Worm (Caenorhabditis elegans) whole organism, L1 larva: ENCODE results near the gene gly-5.

Experiments used
- C04F5.9 ChIP-seq: sonication (generic microtip); optimal IDR thresholded peaks from 2 replicates; lab custom pipeline; 2016; ENCODE audit warnings: missing genetic modification characterization, missing compliant biosample characterization
- Y116A8C.19 ChIP-seq: sonication (generic microtip); optimal IDR thresholded peaks from 2 replicates; lab custom pipeline; 2016; ENCODE audit warnings: missing compliant biosample characterization, missing genetic modification characterization, borderline replicate concordance
- ama-1 ChIP-seq: fragments of 150-350 bp; optimal IDR thresholded peaks from 2 replicates; lab custom pipeline; 2014
- ceh-63 ChIP-seq: fragments of 200-800 bp; sonication (Bioruptor generic); optimal IDR thresholded peaks from 2 replicates; lab custom pipeline; 2018; ENCODE audit warnings: mild to moderate bottlenecking, missing genetic modification characterization, missing compliant biosample characterization
- ceh-82 ChIP-seq, 3 experiments: fragments of 150-350 bp in 1 of 3; sonication (generic microtip) in 2 of 3; optimal IDR thresholded peaks; 2 replicates each; lab custom pipeline; 2014 to 2017; ENCODE audit warnings: missing biosample characterization in 3 of 3, missing genetic modification characterization in 3 of 3
- ceh-90 ChIP-seq: sonication (generic microtip); optimal IDR thresholded peaks from 2 replicates; lab custom pipeline; 2016; ENCODE audit warnings: missing genetic modification characterization, missing compliant biosample characterization
- dpl-1 ChIP-seq, 3 experiments: fragments of 150-350 bp in 2 of 3; sonication (generic microtip) in 1 of 3; optimal IDR thresholded peaks; 2 replicates each; lab custom pipeline; 2014 to 2017; ENCODE audit warnings: missing biosample characterization in 3 of 3, missing genetic modification characterization in 3 of 3, missing genetic modification reagents in 3 of 3
- dsc-1 ChIP-seq: sonication (generic microtip); optimal IDR thresholded peaks from 2 replicates; lab custom pipeline; 2016; ENCODE audit warnings: mild to moderate bottlenecking, missing genetic modification characterization, missing compliant biosample characterization
- efl-1 ChIP-seq, 4 experiments: fragments of 150-350 bp; optimal IDR thresholded peaks in 3 of 4; peaks in 1 of 4; 1 replicate in 1 of 4; 2 replicates in 3 of 4; lab custom pipeline; 2014; ENCODE audit warnings: missing biosample characterization in 2 of 4, missing genetic modification characterization in 2 of 4, missing genetic modification reagents in 2 of 4
- efl-3 ChIP-seq: fragments of 200-800 bp; sonication (Bioruptor generic); optimal IDR thresholded peaks from 2 replicates; lab custom pipeline; 2018; ENCODE audit warnings: mild to moderate bottlenecking, missing genetic modification characterization, missing compliant biosample characterization
- elt-2 ChIP-seq: sonication (generic microtip); optimal IDR thresholded peaks from 2 replicates; lab custom pipeline; 2016; ENCODE audit warnings: missing genetic modification characterization, mild to moderate bottlenecking, inconsistent platforms, missing compliant biosample characterization, missing genetic modification reagents
- elt-3 ChIP-seq, 6 experiments: fragments of 150-350 bp in 1 of 6; sonication (generic microtip); optimal IDR thresholded peaks; 2 replicates each; lab custom pipeline; 2017 to 2018; ENCODE audit warnings: missing biosample characterization in 6 of 6, missing genetic modification characterization in 6 of 6, inconsistent platforms in 1 of 6
- fkh-4 ChIP-seq: sonication (generic microtip); optimal IDR thresholded peaks from 2 replicates; lab custom pipeline; 2016; ENCODE audit warnings: missing compliant biosample characterization, missing genetic modification characterization, borderline replicate concordance
- fkh-8 ChIP-seq: sonication (generic microtip); optimal IDR thresholded peaks from 2 replicates; lab custom pipeline; 2016; ENCODE audit warnings: mild to moderate bottlenecking, missing genetic modification characterization, missing compliant biosample characterization
- irx-1 ChIP-seq: sonication (generic microtip); optimal IDR thresholded peaks from 2 replicates; lab custom pipeline; 2016; ENCODE audit warnings: missing genetic modification characterization, missing compliant biosample characterization
- isw-1 ChIP-seq: fragments of 200-800 bp; sonication (Bioruptor generic); IDR thresholded peaks from 2 replicates; pipeline ENCODE4 v1.3.6; 2022; ENCODE audit warnings: missing genetic modification characterization, missing compliant biosample characterization
- lin-13 ChIP-seq: fragments of 150-350 bp; optimal IDR thresholded peaks from 2 replicates; lab custom pipeline; 2014; ENCODE audit warnings: missing biosample characterization, missing genetic modification reagents, missing genetic modification characterization
- lin-35 ChIP-seq, 2 experiments: fragments of 150-350 bp; optimal IDR thresholded peaks; 2 replicates each; lab custom pipeline; 2014; ENCODE audit warnings: missing biosample characterization in 2 of 2, missing genetic modification characterization in 2 of 2, missing genetic modification reagents in 2 of 2
- nhr-71 ChIP-seq: sonication (generic microtip); optimal IDR thresholded peaks from 2 replicates; lab custom pipeline; 2016; ENCODE audit warnings: mild to moderate bottlenecking, missing genetic modification characterization, moderate library complexity, missing compliant biosample characterization
- nhr-77 ChIP-seq: fragments of 150-350 bp; optimal IDR thresholded peaks from 2 replicates; lab custom pipeline; 2014; ENCODE audit warnings: missing biosample characterization, missing genetic modification characterization
- nhr-85 ChIP-seq: sonication (generic microtip); peaks from one replicate; lab custom pipeline; 2016; ENCODE audit warnings: missing genetic modification characterization, inconsistent platforms, missing compliant biosample characterization
- nhr-90 ChIP-seq: sonication (generic microtip); optimal IDR thresholded peaks from 2 replicates; lab custom pipeline; 2016; ENCODE audit warnings: mild to moderate bottlenecking, missing genetic modification characterization, missing compliant biosample characterization; ENCODE audit not compliant: poor library complexity
- pqm-1 ChIP-seq: sonication (generic microtip); optimal IDR thresholded peaks from 3 replicates; lab custom pipeline; 2017; ENCODE audit warnings: missing biosample characterization, missing genetic modification characterization
- snpc-4 ChIP-seq: fragments of 150-350 bp; optimal IDR thresholded peaks from 2 replicates; lab custom pipeline; 2014; ENCODE audit warnings: missing biosample characterization, missing genetic modification characterization
- snu-23 ChIP-seq: sonication (generic microtip); optimal IDR thresholded peaks from 2 replicates; lab custom pipeline; 2016; ENCODE audit warnings: missing genetic modification characterization, missing compliant biosample characterization
- sptf-1 ChIP-seq: fragments of 150-350 bp; optimal IDR thresholded peaks from 2 replicates; lab custom pipeline; 2014; ENCODE audit warnings: missing biosample characterization, missing genetic modification characterization
- sup-37 ChIP-seq: fragments of 200-800 bp; sonication (Bioruptor generic); optimal IDR thresholded peaks from 2 replicates; lab custom pipeline; 2018; ENCODE audit warnings: mild to moderate bottlenecking, missing genetic modification characterization, missing compliant biosample characterization
- swsn-7 ChIP-seq: sonication (generic microtip); optimal IDR thresholded peaks from 2 replicates; lab custom pipeline; 2016; ENCODE audit warnings: missing genetic modification characterization, missing compliant biosample characterization
- tlp-1 ChIP-seq: fragments of 150-350 bp; optimal IDR thresholded peaks from 2 replicates; lab custom pipeline; 2014; ENCODE audit warnings: missing biosample characterization, missing genetic modification characterization
- unc-30 ChIP-seq: sonication (generic microtip); optimal IDR thresholded peaks from 2 replicates; lab custom pipeline; 2017; ENCODE audit warnings: missing biosample characterization, missing genetic modification characterization
- unc-86 ChIP-seq: sonication (generic microtip); optimal IDR thresholded peaks from 2 replicates; lab custom pipeline; 2016; ENCODE audit warnings: missing genetic modification characterization, missing compliant biosample characterization
- vab-15 ChIP-seq: sonication (generic microtip); optimal IDR thresholded peaks from 2 replicates; lab custom pipeline; 2017; ENCODE audit warnings: missing genotype, mild to moderate bottlenecking, missing genetic modification characterization, missing compliant biosample characterization
- zag-1 ChIP-seq: fragments of 150-350 bp; optimal IDR thresholded peaks from 2 replicates; lab custom pipeline; 2014; ENCODE audit warnings: missing biosample characterization, missing genetic modification characterization
- ztf-4 ChIP-seq: fragments of 150-350 bp; optimal IDR thresholded peaks from 2 replicates; lab custom pipeline; 2014; ENCODE audit warnings: missing biosample characterization, missing genetic modification characterization

The gly-5 gene

ce11 chrIII:13201079-13201478, 13.9 kb downstream of the gly-5 start:
- peak; percentile 47 for TF ChIP-seq nhr-85
- no peak for TF ChIP-seq unc-86 (tag; lab: Kevin White, UChicago)

- TF ChIP-seq sptf-1 (tag; lab: Kevin White, UChicago) = no peak
- TF ChIP-seq dsc-1 (tag; lab: Kevin White, UChicago) = no peak
- no peak for TF ChIP-seq efl-1 (optimal IDR thresholded peaks at IDR 0.05; lab: Kevin White, UChicago)
- no peak for TF ChIP-seq efl-1 (GFP tag; optimal IDR thresholded peaks at IDR 0.05 in 1 of 2; lab: Kevin White, UChicago)
- TF ChIP-seq tlp-1 (tag; lab: Kevin White, UChicago) = no peak
- TF ChIP-seq elt-3 (tag; optimal IDR thresholded peaks at IDR 0.05; lab: Kevin White, UChicago) = no peak
- no peak for TF ChIP-seq zag-1 (tag; lab: Kevin White, UChicago)
- no peak for TF ChIP-seq isw-1 (GFP tag; lab: Robert Waterston, UW)
- no peak for TF ChIP-seq sup-37 (GFP tag; lab: Kevin White, UChicago)
- TF ChIP-seq unc-30 (tag; lab: Kevin White, UChicago) = no peak
- TF ChIP-seq nhr-77 (tag; lab: Kevin White, UChicago) = no peak
- no peak for TF ChIP-seq irx-1 (tag; lab: Kevin White, UChicago)
These were observed 14.7 kb downstream of the gly-5 start for ce11 chrIII:13201901-13202300.

- TF ChIP-seq efl-1 (optimal IDR thresholded peaks at IDR 0.05; lab: Kevin White, UChicago) = no peak
- peak in 1 of 2 experiments; percentile 31 for TF ChIP-seq efl-1 (GFP tag; optimal IDR thresholded peaks at IDR 0.05 in 1 of 2; lab: Kevin White, UChicago)
- no peak for TF ChIP-seq nhr-71 (tag; lab: Kevin White, UChicago)
- TF ChIP-seq ceh-63 (GFP tag; lab: Kevin White, UChicago) = no peak
- no peak for TF ChIP-seq vab-15
These were observed 17.5 kb downstream of the gly-5 start, which contains the start of gene Y39E4B.11 for ce11 chrIII:13204682-13205081. Gene Y39E4B.11 (plus strand): TSS chrIII:13204982.

ce11 chrIII:13208978-13209377, 21.8 kb downstream of the gly-5 start:
- TF ChIP-seq isw-1 (GFP tag; lab: Robert Waterston, UW) = no peak
- TF ChIP-seq swsn-7 (tag; lab: Kevin White, UChicago) = no peak
- TF ChIP-seq elt-2 (tag; lab: Kevin White, UChicago) = no peak
- TF ChIP-seq lin-35 (GFP tag; optimal IDR thresholded peaks at IDR 0.05; lab: Kevin White, UChicago) = no peak
- TF ChIP-seq ztf-4 (tag; lab: Kevin White, UChicago) = no peak
- no peak for TF ChIP-seq nhr-90 (tag; lab: Kevin White, UChicago)
- no peak for TF ChIP-seq snpc-4 (tag; lab: Kevin White, UChicago)
- TF ChIP-seq dpl-1 (GFP tag; optimal IDR thresholded peaks at IDR 0.05; lab: Kevin White, UChicago) = no peak
- no peak for TF ChIP-seq Y116A8C.19
- no peak for TF ChIP-seq ceh-90 (tag; lab: Kevin White, UChicago)
- no peak for TF ChIP-seq pqm-1 (tag; lab: Kevin White, UChicago)
- TF ChIP-seq fkh-4 = no peak
- no peak for TF ChIP-seq fkh-8 (tag; lab: Kevin White, UChicago)
- no peak for TF ChIP-seq lin-13 (GFP tag; lab: Kevin White, UChicago)
- no peak for TF ChIP-seq snu-23 (GFP tag; lab: Kevin White, UChicago)

DNA sequence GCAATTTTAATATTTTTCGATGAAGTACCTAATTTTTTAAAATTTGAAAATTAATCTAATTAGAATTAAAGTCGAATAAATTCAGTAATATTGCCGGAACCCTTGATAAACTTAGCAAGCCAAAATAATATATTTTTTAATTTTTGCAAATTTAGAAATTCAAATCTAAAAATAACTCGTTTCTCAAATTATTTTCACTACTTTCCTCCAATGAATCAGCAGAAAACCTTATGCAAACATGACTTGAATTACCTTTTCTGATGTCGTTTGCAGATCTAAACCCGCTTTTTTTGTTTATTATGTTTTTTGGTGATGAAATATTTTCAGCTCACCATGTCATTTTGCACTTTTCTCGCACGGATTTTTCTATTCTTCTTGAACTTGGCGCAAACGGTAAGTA, 25.2 kb downstream of the gly-5 start, which contains the start of gene tsp-3:
tsp-3 (plus strand) TSS at position 301 of the 400 bp plus-strand sequence.
- no peak for TF ChIP-seq ama-1 (lab: Kevin White, UChicago)
- no peak for TF ChIP-seq nhr-90 (tag; lab: Kevin White, UChicago)
- TF ChIP-seq efl-3 (GFP tag; lab: Kevin White, UChicago) = no peak
- TF ChIP-seq Y116A8C.19 = no peak
- TF ChIP-seq ceh-82 (tag; optimal IDR thresholded peaks at IDR 0.05; lab: Kevin White, UChicago) = no peak
- no peak for TF ChIP-seq dpl-1 (GFP tag; optimal IDR thresholded peaks at IDR 0.05; lab: Kevin White, UChicago)
- no peak for TF ChIP-seq fkh-4
- TF ChIP-seq C04F5.9 (tag; lab: Kevin White, UChicago) = no peak
- TF ChIP-seq snu-23 (GFP tag; lab: Kevin White, UChicago) = no peak
- TF ChIP-seq, all 84 proteins: peak for 0
